Fruit fly (Drosophila melanogaster) whole organism: ENCODE results near the gene CG12502.

Experiments
- Dll ChIP-seq: fragments of >200 bp; optimal IDR thresholded peaks from 2 replicates; lab custom pipeline; 2017
- pan ChIP-seq: fragments of >200 bp; optimal IDR thresholded peaks from 2 replicates; lab custom pipeline; 2017
- psq ChIP-seq: fragments of >200 bp; optimal IDR thresholded peaks from 2 replicates; lab custom pipeline; 2017

- TF ChIP-seq pan (no peak), Dll (lab: Kevin White, UChicago) (no peak), psq (lab: Kevin White, UChicago) (no peak)
Measured at dm6 chr3L:851061-851460, 14.1 kb upstream of the CG12502 start, which contains the start of gene Dci.
